Fruit fly (Drosophila melanogaster): ENCODE measurements around the gene Mfap1.

DNA sequence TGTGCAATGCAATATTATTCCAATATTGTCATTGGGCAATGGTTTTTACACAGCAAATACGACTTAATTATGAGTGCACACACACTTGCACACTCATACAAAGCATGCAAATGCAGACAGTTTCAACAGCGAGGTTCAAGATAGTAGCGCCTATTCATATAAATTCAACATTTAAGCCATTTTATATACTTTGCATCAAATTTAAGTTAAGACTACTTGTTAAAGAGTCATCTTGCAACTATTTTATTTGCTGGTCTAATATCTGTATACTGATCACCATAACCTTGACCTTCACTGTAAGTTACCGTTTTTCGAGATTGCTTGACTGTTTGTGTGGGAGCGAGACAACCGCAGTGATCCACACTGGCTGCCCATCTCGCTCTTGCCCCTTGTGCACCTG lies 44.5 kb downstream of the Mfap1 start:
- no peak for TF ChIP-seq dsf (GFP tag; optimal IDR thresholded peaks at IDR 0.05; ENCODE audit: borderline replicate concordance)
- TF ChIP-seq Hr78 (GFP tag; optimal IDR thresholded peaks at IDR 0.05), result no peak
- no peak for TF ChIP-seq Rel (GFP tag; optimal IDR thresholded peaks at IDR 0.05)
- TF ChIP-seq Rel (tag; optimal IDR thresholded peaks at IDR 0.05), result no peak
- TF ChIP-seq Hnf4 (GFP tag; optimal IDR thresholded peaks at IDR 0.05), result no peak
- no peak for TF ChIP-seq Dif (GFP tag; optimal IDR thresholded peaks at IDR 0.05; ENCODE audit: partially characterized antibody)
- no peak for TF ChIP-seq woc (GFP tag; optimal IDR thresholded peaks at IDR 0.05)
- no peak for TF ChIP-seq psq (GFP tag; optimal IDR thresholded peaks at IDR 0.05)
- TF ChIP-seq usp (GFP tag; optimal IDR thresholded peaks at IDR 0.05), result no peak

Measured in whole organism, wandering third instar larva.